Fruit fly (Drosophila melanogaster): ENCODE measurements around the gene btd.

Gene btd

DNA sequence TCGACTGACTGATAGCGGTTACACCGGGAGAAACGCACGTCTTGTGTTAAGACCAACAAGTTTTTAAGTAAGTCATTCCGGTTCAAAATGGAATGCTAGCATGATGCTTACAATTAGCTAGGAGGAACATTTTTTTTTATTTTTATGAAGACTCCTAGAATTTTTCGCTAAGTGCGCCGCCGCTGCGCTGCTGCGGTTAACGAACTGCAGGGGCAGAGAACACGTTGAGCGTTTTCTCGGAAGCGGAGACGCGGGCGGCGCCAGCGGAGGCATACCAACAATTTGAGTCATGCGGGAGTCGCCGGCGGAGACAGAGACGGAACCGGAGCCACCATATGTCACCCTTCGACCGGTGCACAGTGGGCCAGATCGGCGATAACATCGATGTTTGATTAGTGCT is 48.0 kb upstream of the btd start (continued):
- TF ChIP-seq pnt (GFP tag; optimal IDR thresholded peaks at IDR 0.05) (peak; percentile 97), az2 (GFP tag; optimal IDR thresholded peaks at IDR 0.05) (peak; percentile 98), CG17829 (tag; optimal IDR thresholded peaks at IDR 0.05) (peak; percentile 96), Sry-β (GFP tag; optimal IDR thresholded peaks at IDR 0.05) (peak; percentile 57), sna (GFP tag; IDR thresholded peaks at IDR 0.05; ENCODE audit: partially characterized antibody) (no peak), gfzf (GFP tag; optimal IDR thresholded peaks at IDR 0.05) (peak; percentile 21), Tbp (GFP tag; optimal IDR thresholded peaks at IDR 0.05) (no peak), CG8388 (GFP tag; optimal IDR thresholded peaks at IDR 0.05) (peak; percentile 95), ab (GFP tag; optimal IDR thresholded peaks at IDR 0.05) (peak; percentile 85), Dek (tag; optimal IDR thresholded peaks at IDR 0.05) (peak; percentile 94), PHDP (tag; optimal IDR thresholded peaks at IDR 0.05) (peak; percentile 94), CG11504 (tag; optimal IDR thresholded peaks at IDR 0.05) (peak; percentile 97), Dfd (GFP tag; optimal IDR thresholded peaks at IDR 0.05) (no peak), Sry-δ (GFP tag; optimal IDR thresholded peaks at IDR 0.05) (peak; percentile 75), CG10274 (GFP tag; optimal IDR thresholded peaks at IDR 0.05) (peak; percentile 90), kay (GFP tag; optimal IDR thresholded peaks at IDR 0.05) (peak; percentile 97), odd (GFP tag; optimal IDR thresholded peaks at IDR 0.05) (peak; percentile 94), CG10267 (tag; optimal IDR thresholded peaks at IDR 0.05) (peak; percentile 90), CG2875 (GFP tag; optimal IDR thresholded peaks at IDR 0.05) (peak; percentile 96), chinmo (GFP tag; IDR thresholded peaks at IDR 0.05; ENCODE audit: partially characterized antibody) (peak; percentile 63; the same call in 1 of the 4 replicates), CG7372 (GFP tag; IDR thresholded peaks at IDR 0.05) (peak; percentile 96), mirr (GFP tag; optimal IDR thresholded peaks at IDR 0.05) (peak; percentile 79), Meics (GFP tag; optimal IDR thresholded peaks at IDR 0.05) (peak; percentile 94), MBD-R2 (GFP tag; IDR thresholded peaks at IDR 0.05) (peak; percentile 85), Hr3 (GFP tag; optimal IDR thresholded peaks at IDR 0.05) (peak; percentile 95), sug (tag; optimal IDR thresholded peaks at IDR 0.05) (peak; percentile 92), Max (GFP tag; optimal IDR thresholded peaks at IDR 0.05) (peak; percentile 94), Awh (GFP tag; IDR thresholded peaks at IDR 0.05) (peak; percentile 97), CG18599 (GFP tag; optimal IDR thresholded peaks at IDR 0.05) (peak; percentile 97), bab2 (GFP tag; optimal IDR thresholded peaks at IDR 0.05) (peak; percentile 97), CrebB (tag; optimal IDR thresholded peaks at IDR 0.05) (peak; percentile 93), CG17328 (GFP tag; IDR thresholded peaks at IDR 0.05) (peak; percentile 98), bbx (GFP tag; IDR thresholded peaks at IDR 0.05; ENCODE audit: partially characterized antibody) (no peak), dimm (GFP tag; IDR thresholded peaks at IDR 0.05) (peak; percentile 97), h (optimal IDR thresholded peaks at IDR 0.05) (no peak), sc (optimal IDR thresholded peaks at IDR 0.05) (no peak), sc (GFP tag; optimal IDR thresholded peaks at IDR 0.05) (peak; percentile 94), CG11085 (GFP tag; IDR thresholded peaks at IDR 0.05) (peak; percentile 92), CG9797 (GFP tag; optimal IDR thresholded peaks at IDR 0.05) (peak; percentile 53), nerfin-2 (GFP tag; IDR thresholded peaks at IDR 0.05; ENCODE audit: partially characterized antibody) (no peak), CG10366 (GFP tag; IDR thresholded peaks at IDR 0.05) (peak; percentile 98), Lpt (GFP tag; optimal IDR thresholded peaks at IDR 0.05) (no peak), chif (GFP tag; optimal IDR thresholded peaks at IDR 0.05) (peak; percentile 98), tio (GFP tag; optimal IDR thresholded peaks at IDR 0.05) (peak; percentile 95), BtbVII (GFP tag; optimal IDR thresholded peaks at IDR 0.05) (peak; percentile 96), NK7.1 (GFP tag; optimal IDR thresholded peaks at IDR 0.05) (peak; percentile 95), en (GFP tag; optimal IDR thresholded peaks at IDR 0.05) (peak; percentile 96), Elba2 (GFP tag; optimal IDR thresholded peaks at IDR 0.05) (peak; percentile 45), B-H2 (GFP tag; optimal IDR thresholded peaks at IDR 0.05) (peak; percentile 85), pb (GFP tag; optimal IDR thresholded peaks at IDR 0.05) (peak; percentile 98), seq (GFP tag; IDR thresholded peaks at IDR 0.05) (peak; percentile 96), ro (GFP tag; IDR thresholded peaks at IDR 0.05) (peak; percentile 89)
